Worm (Caenorhabditis elegans): ENCODE measurements around the gene rpl-18.

rpl-18 gene

DNA sequence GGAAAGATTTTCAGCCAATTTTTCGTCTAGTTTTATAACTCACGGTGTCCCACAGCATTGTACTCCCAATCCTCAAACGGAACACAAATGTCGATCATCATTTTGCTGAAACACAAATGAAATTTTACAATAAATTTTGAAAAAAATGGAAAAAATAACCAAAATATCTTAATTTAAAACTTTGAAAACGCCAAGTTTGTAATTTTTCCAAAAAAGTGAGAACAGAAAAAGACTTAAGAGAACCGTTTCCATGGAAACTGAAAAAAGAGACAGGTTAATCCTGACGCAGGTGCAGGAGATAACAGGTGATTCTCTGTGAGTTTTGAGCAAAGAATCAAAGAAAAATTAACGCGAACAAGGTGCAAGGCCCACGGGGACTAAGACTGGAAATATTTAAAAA lies 43.2 kb downstream of the rpl-18 start, which contains the start of gene Y45F10D.15:
TSS of gene Y45F10D.15 (minus strand) at position 101 of the 400 bp plus-strand sequence.
- no peak for TF ChIP-seq tra-4 (tag; optimal IDR thresholded peaks at IDR 0.05)
- no peak for TF ChIP-seq hmbx-1 (tag; optimal IDR thresholded peaks at IDR 0.05)
- no peak for TF ChIP-seq sea-1 (GFP tag; conservative IDR thresholded peaks at IDR 0.05)
- TF ChIP-seq tbx-11 (GFP tag; IDR thresholded peaks at IDR 0.05), result no peak
- TF ChIP-seq ceh-13 (GFP tag; optimal IDR thresholded peaks at IDR 0.05), result no peak
- no peak for TF ChIP-seq tbx-37 (GFP tag; conservative IDR thresholded peaks at IDR 0.05)
- TF ChIP-seq hmg-4 (GFP tag; optimal IDR thresholded peaks at IDR 0.05), result no peak

DNA sequence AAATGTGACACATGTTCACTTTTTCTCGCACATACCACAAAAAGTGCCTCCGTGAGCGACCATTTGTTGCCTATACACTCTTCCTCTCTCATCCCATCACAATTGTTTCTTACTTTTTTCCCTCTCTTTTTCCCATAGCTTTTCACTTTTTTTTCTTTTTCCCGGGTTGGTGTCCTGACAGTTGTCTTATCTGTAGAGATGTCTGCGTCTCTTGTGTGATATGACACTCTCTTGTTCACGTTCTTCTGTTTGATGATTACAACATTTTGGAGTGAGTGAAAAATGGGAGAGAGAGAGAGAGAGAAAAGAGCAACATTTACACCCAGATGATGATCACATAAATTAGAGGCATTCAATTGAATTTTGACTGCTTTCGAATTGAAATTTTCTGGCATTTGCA lies 48.7 kb downstream of the rpl-18 start:
- TF ChIP-seq tbx-37 (GFP tag; conservative IDR thresholded peaks at IDR 0.05), result no peak
- no peak for TF ChIP-seq hmbx-1 (tag; optimal IDR thresholded peaks at IDR 0.05)
- TF ChIP-seq ceh-36 (tag; optimal IDR thresholded peaks at IDR 0.05), result no peak
- TF ChIP-seq hnd-1 (tag; optimal IDR thresholded peaks at IDR 0.05), result no peak
- no peak for TF ChIP-seq sea-1 (GFP tag; conservative IDR thresholded peaks at IDR 0.05)
- TF ChIP-seq flt-1 (GFP tag; IDR thresholded peaks at IDR 0.05), result no peak
- no peak for TF ChIP-seq ama-1 (optimal IDR thresholded peaks at IDR 0.05)
- no peak for TF ChIP-seq tbx-11 (GFP tag; IDR thresholded peaks at IDR 0.05)
- no peak for TF ChIP-seq ceh-13 (GFP tag; optimal IDR thresholded peaks at IDR 0.05)
- TF ChIP-seq pes-1 (GFP tag; IDR thresholded peaks at IDR 0.05), result no peak
- no peak for TF ChIP-seq tra-4 (tag; optimal IDR thresholded peaks at IDR 0.05)

DNA sequence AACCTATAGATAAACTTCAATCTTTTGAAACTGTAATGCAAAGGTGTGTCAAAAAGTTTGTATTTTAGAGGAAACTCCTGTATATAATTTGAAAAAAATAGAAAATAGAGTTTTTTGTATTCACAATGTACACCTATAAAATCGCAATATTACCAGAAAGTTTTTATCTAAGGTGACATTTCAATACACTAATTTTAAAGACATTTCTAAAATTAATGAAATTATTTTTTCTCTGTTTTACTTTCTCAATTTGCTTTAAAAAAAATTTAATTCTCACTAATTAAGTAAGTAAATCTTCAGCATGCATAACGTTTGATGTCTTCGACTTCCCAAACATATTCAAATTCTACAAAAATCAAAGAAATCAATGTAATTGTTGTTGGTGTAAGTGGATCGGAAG lies 49.9 kb downstream of the rpl-18 start, which contains the start of gene rga-5:
TSS of gene rga-5 (plus strand) at position 301 of the 400 bp plus-strand sequence.
- TF ChIP-seq B0310.2 (tag; optimal IDR thresholded peaks at IDR 0.05) (no peak), hnd-1 (tag; optimal IDR thresholded peaks at IDR 0.05) (no peak), flt-1 (GFP tag; IDR thresholded peaks at IDR 0.05) (no peak), F13C5.2 (tag; optimal IDR thresholded peaks at IDR 0.05) (no peak), ama-1 (optimal IDR thresholded peaks at IDR 0.05) (no peak), ceh-36 (tag; optimal IDR thresholded peaks at IDR 0.05) (no peak), sea-1 (GFP tag; conservative IDR thresholded peaks at IDR 0.05) (no peak), ceh-13 (GFP tag; optimal IDR thresholded peaks at IDR 0.05) (no peak), hmg-4 (GFP tag; optimal IDR thresholded peaks at IDR 0.05) (no peak), scrt-1 (GFP tag; IDR thresholded peaks at IDR 0.05) (no peak), ets-7 (tag; optimal IDR thresholded peaks at IDR 0.05) (no peak), aly-1 (tag; optimal IDR thresholded peaks at IDR 0.05) (no peak), hmbx-1 (tag; optimal IDR thresholded peaks at IDR 0.05) (no peak), tbx-11 (GFP tag; IDR thresholded peaks at IDR 0.05) (no peak), pes-1 (GFP tag; IDR thresholded peaks at IDR 0.05) (no peak)
